ENCODE assay signal across 1 fruit fly cellular context in genomic region chr2L:9189272-9189671, dm6.
TF ChIP-seq lines count a peak whose summit lies in the region.

No protein-coding gene starts in this region.

TF ChIP-seq in whole organism, embryonic, 481 proteins besides CTCF, POLR2A, EP300 and RAD21 (continued from another document):
- no peak for TF ChIP-seq HLH54F (GFP tag; optimal IDR thresholded peaks at IDR 0.05; lab: Kevin White, UChicago)
- peak; percentile 43 for TF ChIP-seq CG9727 (GFP tag; optimal IDR thresholded peaks at IDR 0.05; lab: Kevin White, UChicago)
- no peak for TF ChIP-seq scrt (GFP tag; optimal IDR thresholded peaks at IDR 0.05; lab: Kevin White, UChicago)
- TF ChIP-seq jigr1 (GFP tag; IDR thresholded peaks at IDR 0.05; lab: Robert Waterston, UW) = no peak
- TF ChIP-seq cg (GFP tag; optimal IDR thresholded peaks at IDR 0.05; lab: Kevin White, UChicago) = no peak
- no peak for TF ChIP-seq CG2889 (GFP tag; IDR thresholded peaks at IDR 0.05; lab: Robert Waterston, UW)
- no peak for TF ChIP-seq Oaz (GFP tag; IDR thresholded peaks at IDR 0.05; lab: Robert Waterston, UW)
- TF ChIP-seq Ssrp (tag; optimal IDR thresholded peaks at IDR 0.05; lab: Kevin White, UChicago) = no peak
- TF ChIP-seq phol (tag; optimal IDR thresholded peaks at IDR 0.05; lab: Kevin White, UChicago) = no peak
- peak; percentile 36 for TF ChIP-seq CG33557 (GFP tag; optimal IDR thresholded peaks at IDR 0.05; lab: Kevin White, UChicago)
- TF ChIP-seq Taf1 (GFP tag; IDR thresholded peaks at IDR 0.05; lab: Robert Waterston, UW) = no peak
- no peak for TF ChIP-seq CG12769 (tag; optimal IDR thresholded peaks at IDR 0.05; lab: Kevin White, UChicago)
- peak; percentile 33 for TF ChIP-seq sens (GFP tag; lab: Kevin White, UChicago)
- TF ChIP-seq unc-4 (GFP tag; IDR thresholded peaks at IDR 0.05; lab: Robert Waterston, UW; ENCODE audit: partially characterized antibody) = no peak
- peak; percentile 19 for TF ChIP-seq CG2202 (tag; optimal IDR thresholded peaks at IDR 0.05; lab: Kevin White, UChicago)
- TF ChIP-seq TFAM (GFP tag; optimal IDR thresholded peaks at IDR 0.05; lab: Kevin White, UChicago) = no peak
- no peak for TF ChIP-seq CG16815 (GFP tag; optimal IDR thresholded peaks at IDR 0.05; lab: Kevin White, UChicago)
- no peak for TF ChIP-seq prd (optimal IDR thresholded peaks at IDR 0.05; lab: Kevin White, UChicago)
- TF ChIP-seq prd (GFP tag; IDR thresholded peaks at IDR 0.05; lab: Robert Waterston, UW) = no peak
- no peak for TF ChIP-seq dan (GFP tag; IDR thresholded peaks at IDR 0.05; lab: Robert Waterston, UW)
- TF ChIP-seq CG10654 (GFP tag; optimal IDR thresholded peaks at IDR 0.05; lab: Kevin White, UChicago) = no peak
- TF ChIP-seq pros (GFP tag; optimal IDR thresholded peaks at IDR 0.05; lab: Kevin White, UChicago) = no peak
- TF ChIP-seq NC2β (GFP tag; optimal IDR thresholded peaks at IDR 0.05; lab: Kevin White, UChicago) = no peak
- no peak for TF ChIP-seq kni (GFP tag; optimal IDR thresholded peaks at IDR 0.05; lab: Kevin White, UChicago)
- no peak for TF ChIP-seq Scr (GFP tag; IDR thresholded peaks at IDR 0.05; lab: Robert Waterston, UW; ENCODE audit: partially characterized antibody)
- TF ChIP-seq CG32532 (GFP tag; IDR thresholded peaks at IDR 0.05; lab: Robert Waterston, UW) = no peak
TF ChIP-seq in whole organism, embryonic: peak in this region for 10.
